Fruit fly (Drosophila melanogaster) whole organism, adult: ENCODE measurements around the gene CG42324.

Experiments
- CG11617 ChIP-seq: fragments of 200-800 bp; sonication (Bioruptor generic); optimal IDR thresholded peaks from 2 replicates; lab custom pipeline; 2017; ENCODE audit warnings: mild to moderate bottlenecking, missing biosample characterization, missing genetic modification reagents, missing genetic modification characterization
- CG14711 ChIP-seq: fragments of 200-800 bp; sonication (Bioruptor generic); optimal IDR thresholded peaks from 2 replicates; lab custom pipeline; 2018; ENCODE audit warnings: missing biosample characterization, mild to moderate bottlenecking, missing genetic modification characterization, moderate library complexity
- CG1620 ChIP-seq: fragments of 200-800 bp; sonication (Bioruptor generic); optimal IDR thresholded peaks from 2 replicates; lab custom pipeline; 2016; ENCODE audit warnings: missing biosample characterization, missing genetic modification characterization
- CG33017 ChIP-seq: fragments of 200-800 bp; sonication (Bioruptor generic); optimal IDR thresholded peaks from 2 replicates; lab custom pipeline; 2018; ENCODE audit warnings: missing biosample characterization, mild to moderate bottlenecking, missing genetic modification characterization, moderate library complexity
- CG7045 ChIP-seq: fragments of 200-800 bp; sonication (Bioruptor generic); optimal IDR thresholded peaks from 2 replicates; lab custom pipeline; 2017; ENCODE audit warnings: missing biosample characterization, mild to moderate bottlenecking, missing genetic modification characterization
- CG7101 ChIP-seq: fragments of 200-800 bp; sonication (Bioruptor generic); optimal IDR thresholded peaks from 2 replicates; lab custom pipeline; 2018; ENCODE audit warnings: missing biosample characterization, mild to moderate bottlenecking, missing genetic modification characterization, moderate library complexity
- Crg-1 ChIP-seq: fragments of 200-800 bp; sonication (Bioruptor generic); optimal IDR thresholded peaks from 2 replicates; lab custom pipeline; 2016; ENCODE audit warnings: missing biosample characterization, missing genetic modification characterization
- Hr96 ChIP-seq: fragments of 200-800 bp; sonication (Bioruptor generic); optimal IDR thresholded peaks from 2 replicates; lab custom pipeline; 2016; ENCODE audit warnings: missing biosample characterization, missing genetic modification characterization
- bab1 ChIP-seq: fragments of 200-800 bp; sonication (Bioruptor generic); optimal IDR thresholded peaks from 3 replicates; lab custom pipeline; 2019; ENCODE audit warnings: missing biosample characterization, mild to moderate bottlenecking, missing genetic modification characterization, moderate library complexity
- cnc ChIP-seq, 2 experiments: fragments of >200 bp; optimal IDR thresholded peaks; 2 replicates each; lab custom pipeline; 2017
- kay ChIP-seq: fragments of 200-800 bp; sonication (Bioruptor generic); peaks from one replicate; lab custom pipeline; 2016; ENCODE audit warnings: missing biosample characterization, missing genetic modification characterization, borderline replicate concordance
- ovo ChIP-seq: fragments of 200-800 bp; sonication (Bioruptor generic); optimal IDR thresholded peaks from 2 replicates; lab custom pipeline; 2016; ENCODE audit warnings: missing biosample characterization, missing genetic modification characterization
- toe ChIP-seq: fragments of 200-800 bp; sonication (Bioruptor generic); optimal IDR thresholded peaks from 2 replicates; lab custom pipeline; 2016; ENCODE audit warnings: missing biosample characterization, missing genetic modification characterization

DNA sequence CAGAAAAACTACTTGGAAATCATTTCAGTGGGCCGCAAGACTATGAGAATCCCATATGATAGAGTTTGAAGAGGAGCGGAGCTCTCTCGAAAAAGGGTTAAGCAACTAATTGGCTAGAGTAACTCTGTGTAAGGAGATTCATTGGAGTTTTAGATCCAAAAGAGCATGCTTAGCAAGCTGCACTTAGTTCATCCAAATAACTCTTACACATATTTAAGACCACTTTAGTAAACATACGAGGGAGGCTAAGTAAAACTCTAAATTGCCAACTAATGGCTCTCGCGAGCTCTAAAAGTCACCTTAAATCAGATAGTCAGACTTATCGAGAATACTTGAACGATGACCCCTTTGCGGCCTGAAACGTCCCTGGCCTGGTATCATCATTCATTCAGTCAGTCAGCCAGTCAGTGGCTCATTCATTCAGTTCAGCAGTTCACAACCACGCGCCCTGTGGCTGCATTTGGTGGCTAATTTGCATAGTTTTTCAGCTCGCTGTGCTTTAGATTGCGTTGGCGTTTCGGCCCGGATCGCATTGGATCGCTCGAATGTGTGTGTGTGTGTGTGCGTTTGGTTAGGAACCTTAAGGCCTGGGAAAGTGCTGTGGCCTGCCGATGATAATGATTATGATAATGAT is 17.2 kb upstream of the CG42324 start:
- TF ChIP-seq CG11617 (GFP tag; lab: Kevin White, UChicago), result no peak
- TF ChIP-seq Hr96 (GFP tag; lab: Kevin White, UChicago), result no peak
- no peak for TF ChIP-seq kay (GFP tag; lab: Kevin White, UChicago)
- no peak for TF ChIP-seq CG33017 (tag; lab: Kevin White, UChicago)
- TF ChIP-seq CG1620, result no peak
- TF ChIP-seq CG7045 (GFP tag; lab: Kevin White, UChicago), result no peak
- TF ChIP-seq ovo, result no peak
- TF ChIP-seq toe, result no peak
- TF ChIP-seq cnc (optimal IDR thresholded peaks at IDR 0.05; lab: Kevin White, UChicago), result no peak
- TF ChIP-seq CG7101, result no peak
- TF ChIP-seq bab1 (GFP tag; lab: Kevin White, UChicago), result no peak
- TF ChIP-seq Crg-1 (GFP tag; lab: Kevin White, UChicago), result no peak
- no peak for TF ChIP-seq CG14711
